Fruit fly (Drosophila melanogaster): ENCODE measurements around the gene dgrn.

dgrn gene

dm6 chr3R:5789025-5789953 is 35.1 kb upstream of the dgrn start, which contains the start of the genes Hat1 and Rpn5 (continued):
- TF ChIP-seq Hr38 (GFP tag; optimal IDR thresholded peaks at IDR 0.05) (peak; percentile 30), CG31627 (GFP tag; optimal IDR thresholded peaks at IDR 0.05) (peak; percentile 94), fd85E (GFP tag; optimal IDR thresholded peaks at IDR 0.05) (peak; percentile 72), CG8632 (GFP tag; optimal IDR thresholded peaks at IDR 0.05) (peak; percentile 77), Smox (GFP tag; optimal IDR thresholded peaks at IDR 0.05) (peak; percentile 89), CG3919 (GFP tag; optimal IDR thresholded peaks at IDR 0.05) (peak; percentile 86), CG7368 (GFP tag; optimal IDR thresholded peaks at IDR 0.05) (peak; percentile 74), dsx (GFP tag; optimal IDR thresholded peaks at IDR 0.05; ENCODE audit: poor library complexity, severe bottlenecking) (peak; percentile 51), CG10669 (GFP tag; optimal IDR thresholded peaks at IDR 0.05) (no peak), fkh (GFP tag; optimal IDR thresholded peaks at IDR 0.05) (no peak), CG3032 (tag; optimal IDR thresholded peaks at IDR 0.05) (peak; percentile 67), salr (GFP tag; optimal IDR thresholded peaks at IDR 0.05) (peak; percentile 55 to 92), CG6808 (GFP tag; optimal IDR thresholded peaks at IDR 0.05) (peak; percentile 65), CG6792 (GFP tag; optimal IDR thresholded peaks at IDR 0.05) (peak; percentile 86), ss (GFP tag; optimal IDR thresholded peaks at IDR 0.05) (peak; percentile 20 to 57), Met (GFP tag; optimal IDR thresholded peaks at IDR 0.05) (peak; percentile 87), CG11294 (GFP tag; IDR thresholded peaks at IDR 0.05) (peak; percentile 52; the same call in 1 of the 2 replicates), eg (GFP tag; IDR thresholded peaks at IDR 0.05) (peak; percentile 61; the same call in 2 of the 3 replicates), Lpt (GFP tag; optimal IDR thresholded peaks at IDR 0.05) (peak; percentile 59), fd59A (GFP tag; optimal IDR thresholded peaks at IDR 0.05) (peak; percentile 71), CG11762 (GFP tag; optimal IDR thresholded peaks at IDR 0.05; ENCODE audit: insufficient read depth) (peak; percentile 68), net (GFP tag; optimal IDR thresholded peaks at IDR 0.05) (peak; percentile 67), CG6163 (GFP tag; IDR thresholded peaks at IDR 0.05) (0 out of 3 replicates have a peak, but pooled peaks have one; percentile 23), lz (GFP tag; optimal IDR thresholded peaks at IDR 0.05) (peak; percentile 92), Hr4 (GFP tag; optimal IDR thresholded peaks at IDR 0.05) (peak; percentile 89), cyc (GFP tag; optimal IDR thresholded peaks at IDR 0.05) (peak; percentile 92), CG32006 (GFP tag; optimal IDR thresholded peaks at IDR 0.05) (peak; percentile 85), topi (GFP tag; optimal IDR thresholded peaks at IDR 0.05) (peak; percentile 91), svp (GFP tag) (peak; percentile 92), Sox15 (GFP tag; optimal IDR thresholded peaks at IDR 0.05) (peak; percentile 83), CG6276 (GFP tag; optimal IDR thresholded peaks at IDR 0.05) (no peak), OdsH (GFP tag; optimal IDR thresholded peaks at IDR 0.05) (peak; percentile 92), Ets21C (GFP tag; optimal IDR thresholded peaks at IDR 0.05) (peak; percentile 90), CG4318 (GFP tag; optimal IDR thresholded peaks at IDR 0.05) (peak; percentile 64), dac (GFP tag; optimal IDR thresholded peaks at IDR 0.05) (peak; percentile 48), pdm3 (GFP tag; optimal IDR thresholded peaks at IDR 0.05) (peak; percentile 90), CG10631 (GFP tag; optimal IDR thresholded peaks at IDR 0.05) (peak; percentile 92), CG6854 (GFP tag; optimal IDR thresholded peaks at IDR 0.05) (no peak)

- peak; percentile 99 for TF ChIP-seq Sox15 (GFP tag; optimal IDR thresholded peaks at IDR 0.05)
- TF ChIP-seq CG3032 (tag; optimal IDR thresholded peaks at IDR 0.05) = peak; percentile 99
- TF ChIP-seq CG15336 (GFP tag; IDR thresholded peaks at IDR 0.05) = peak; percentile 99
- TF ChIP-seq Gug (GFP tag; IDR thresholded peaks at IDR 0.05) = peak; percentile 98
- TF ChIP-seq Hr39 (GFP tag; optimal IDR thresholded peaks at IDR 0.05) = peak; percentile 99
- peak; percentile 99 for TF ChIP-seq lz (GFP tag; optimal IDR thresholded peaks at IDR 0.05)
- TF ChIP-seq fd85E (GFP tag; optimal IDR thresholded peaks at IDR 0.05) = peak; percentile 98
- TF ChIP-seq ss (GFP tag; optimal IDR thresholded peaks at IDR 0.05) = peak; percentile 95 to 98
- peak; percentile 99 for TF ChIP-seq Sox14 (GFP tag; optimal IDR thresholded peaks at IDR 0.05)
- TF ChIP-seq svp (GFP tag) = peak; percentile 100
- peak; percentile 99 for TF ChIP-seq CG7368 (GFP tag; optimal IDR thresholded peaks at IDR 0.05)
- TF ChIP-seq Sox102F (GFP tag; optimal IDR thresholded peaks at IDR 0.05) = peak; percentile 100
- TF ChIP-seq acj6 (GFP tag; optimal IDR thresholded peaks at IDR 0.05) = peak; percentile 99
- TF ChIP-seq fkh (GFP tag; optimal IDR thresholded peaks at IDR 0.05) = no peak
- peak; percentile 93 for TF ChIP-seq Hr38 (GFP tag; optimal IDR thresholded peaks at IDR 0.05)
- TF ChIP-seq vri (GFP tag; optimal IDR thresholded peaks at IDR 0.05) = peak; percentile 99
- peak; percentile 96 for TF ChIP-seq CG9139 (GFP tag; optimal IDR thresholded peaks at IDR 0.05)
- peak; percentile 99 for TF ChIP-seq topi (GFP tag; optimal IDR thresholded peaks at IDR 0.05)
- TF ChIP-seq CG1621 (tag; optimal IDR thresholded peaks at IDR 0.05) = peak; percentile 99
- TF ChIP-seq eg (GFP tag; IDR thresholded peaks at IDR 0.05) = peak; percentile 99
- TF ChIP-seq CG6854 (GFP tag; optimal IDR thresholded peaks at IDR 0.05) = peak; percentile 98
- peak; percentile 99 for TF ChIP-seq net (GFP tag; optimal IDR thresholded peaks at IDR 0.05)
- peak; percentile 99 for TF ChIP-seq Ets96B (tag; optimal IDR thresholded peaks at IDR 0.05)
Observed at dm6 chr3R:5791497-5791896, 32.9 kb upstream of the dgrn start, which contains the start of gene Hpf1. TSS of gene Hpf1 (plus strand) at chr3R:5791879.
